Fruit fly (Drosophila melanogaster) whole organism, prepupa: ENCODE measurements around the gene CG11899.
A peak's percentile ranks its signal among the peaks of the same experiment; 100 is the strongest.

Experiments
- Blimp-1 ChIP-seq: fragments of 200-800 bp; sonication (Bioruptor generic); optimal IDR thresholded peaks from 3 replicates; lab custom pipeline; 2017; ENCODE audit warnings: missing biosample characterization, missing genetic modification characterization, mild to moderate bottlenecking, moderate library complexity, missing genetic modification reagents
- CG10631 ChIP-seq: fragments of 200-800 bp; sonication (Bioruptor generic); optimal IDR thresholded peaks from 2 replicates; lab custom pipeline; 2016; ENCODE audit warnings: missing biosample characterization, missing genetic modification characterization
- CG11294 ChIP-seq: fragments of 200-800 bp; sonication (Bioruptor generic); IDR thresholded peaks from 2 replicates; pipeline ENCODE4 v1.3.6; 2022; ENCODE audit warnings: missing biosample characterization, missing genetic modification characterization
- CG11762 ChIP-seq: fragments of 200-800 bp; sonication (Bioruptor generic); optimal IDR thresholded peaks from 3 replicates; lab custom pipeline; 2016; ENCODE audit warnings: missing biosample characterization, missing genetic modification characterization; ENCODE audit not compliant: insufficient read depth
- CG15336 ChIP-seq: fragments of 200-800 bp; sonication (Bioruptor generic); IDR thresholded peaks from 2 replicates; pipeline ENCODE4 v1.3.6; 2022; ENCODE audit warnings: missing biosample characterization, missing genetic modification characterization
- CG1621 ChIP-seq: fragments of 200-800 bp; sonication (Bioruptor generic); optimal IDR thresholded peaks from 3 replicates; lab custom pipeline; 2018; ENCODE audit warnings: missing biosample characterization, mild to moderate bottlenecking, missing genetic modification characterization
- CG16779 ChIP-seq: fragments of 200-800 bp; sonication (Bioruptor generic); optimal IDR thresholded peaks from 3 replicates; lab custom pipeline; 2017; ENCODE audit warnings: missing biosample characterization, mild to moderate bottlenecking, missing genetic modification characterization
- CG3032 ChIP-seq: fragments of 200-800 bp; optimal IDR thresholded peaks from 2 replicates; lab custom pipeline; 2019; ENCODE audit warnings: missing biosample characterization, mild to moderate bottlenecking, missing genetic modification characterization, moderate library complexity
- CG31627 ChIP-seq: fragments of 200-800 bp; sonication (Bioruptor generic); optimal IDR thresholded peaks from 3 replicates; lab custom pipeline; 2016; ENCODE audit warnings: missing biosample characterization, missing genetic modification characterization
- CG32006 ChIP-seq: fragments of 200-800 bp; sonication (Bioruptor generic); optimal IDR thresholded peaks from 3 replicates; lab custom pipeline; 2017; ENCODE audit warnings: missing biosample characterization, mild to moderate bottlenecking, missing genetic modification characterization
- CG3919 ChIP-seq: fragments of 200-800 bp; sonication (Bioruptor generic); optimal IDR thresholded peaks from 3 replicates; lab custom pipeline; 2016; ENCODE audit warnings: missing biosample characterization, missing genetic modification characterization
- CG4318 ChIP-seq: fragments of 200-800 bp; sonication (Bioruptor generic); optimal IDR thresholded peaks from 3 replicates; lab custom pipeline; 2017; ENCODE audit warnings: missing biosample characterization, mild to moderate bottlenecking, missing genetic modification characterization
- CG6163 ChIP-seq: fragments of 200-800 bp; sonication (Bioruptor generic); IDR thresholded peaks from 3 replicates; pipeline ENCODE4 v1.3.6; 2022; ENCODE audit warnings: missing biosample characterization, missing genetic modification characterization
- CG6276 ChIP-seq: fragments of 200-800 bp; sonication (Bioruptor generic); optimal IDR thresholded peaks from 2 replicates; lab custom pipeline; 2017; ENCODE audit warnings: missing biosample characterization, mild to moderate bottlenecking, missing genetic modification characterization
- CG6792 ChIP-seq: fragments of 200-800 bp; sonication (Bioruptor generic); optimal IDR thresholded peaks from 3 replicates; lab custom pipeline; 2016; ENCODE audit warnings: missing biosample characterization, missing genetic modification characterization
- CG6854 ChIP-seq: fragments of 200-800 bp; sonication (Bioruptor generic); optimal IDR thresholded peaks from 2 replicates; lab custom pipeline; 2017; ENCODE audit warnings: missing biosample characterization, mild to moderate bottlenecking, missing genetic modification characterization
- CG7368 ChIP-seq: fragments of 200-800 bp; sonication (Bioruptor generic); optimal IDR thresholded peaks from 3 replicates; lab custom pipeline; 2016; ENCODE audit warnings: missing biosample characterization, missing genetic modification characterization
- CG8119 ChIP-seq: fragments of 200-800 bp; sonication (Bioruptor generic); IDR thresholded peaks from 3 replicates; pipeline ENCODE4 v1.3.6; 2022; ENCODE audit warnings: missing biosample characterization, missing genetic modification characterization
- CG9139 ChIP-seq: fragments of 200-800 bp; sonication (Bioruptor generic); optimal IDR thresholded peaks from 3 replicates; lab custom pipeline; 2017; ENCODE audit warnings: missing biosample characterization, mild to moderate bottlenecking, missing genetic modification characterization
- Eip75B ChIP-seq: fragments of 200-800 bp; sonication (Bioruptor generic); optimal IDR thresholded peaks from 3 replicates; lab custom pipeline; 2016; ENCODE audit warnings: missing biosample characterization, missing genetic modification characterization
- Eip78C ChIP-seq: fragments of 200-800 bp; sonication (Bioruptor generic); peaks from one replicate; lab custom pipeline; 2016; ENCODE audit warnings: missing biosample characterization, missing genetic modification characterization
- Eip93F ChIP-seq: fragments of 200-800 bp; sonication (Bioruptor generic); optimal IDR thresholded peaks from 2 replicates; lab custom pipeline; 2016; ENCODE audit warnings: missing biosample characterization, mild to moderate bottlenecking, missing genetic modification characterization
- Ets21C ChIP-seq: fragments of 200-800 bp; sonication (Bioruptor generic); optimal IDR thresholded peaks from 3 replicates; lab custom pipeline; 2016; ENCODE audit warnings: missing biosample characterization, missing genetic modification characterization
- Ets96B ChIP-seq: fragments of 200-800 bp; optimal IDR thresholded peaks from 2 replicates; lab custom pipeline; 2019; ENCODE audit warnings: missing biosample characterization, mild to moderate bottlenecking, missing genetic modification characterization, moderate library complexity
- Gug ChIP-seq: fragments of 200-800 bp; sonication (Bioruptor generic); IDR thresholded peaks from 2 replicates; pipeline ENCODE4 v1.3.6; 2022; ENCODE audit warnings: missing biosample characterization, missing genetic modification characterization
- Lpt ChIP-seq: fragments of 200-800 bp; sonication (Bioruptor generic); optimal IDR thresholded peaks from 3 replicates; lab custom pipeline; 2016; ENCODE audit warnings: missing biosample characterization, missing genetic modification characterization
- Met ChIP-seq: fragments of 200-800 bp; sonication (Bioruptor generic); optimal IDR thresholded peaks from 3 replicates; lab custom pipeline; 2016; ENCODE audit warnings: missing biosample characterization, missing genetic modification characterization
- OdsH ChIP-seq: fragments of 200-800 bp; sonication (Bioruptor generic); optimal IDR thresholded peaks from 3 replicates; lab custom pipeline; 2016; ENCODE audit warnings: missing biosample characterization, missing genetic modification characterization
- Smox ChIP-seq: fragments of 200-800 bp; sonication (Bioruptor generic); optimal IDR thresholded peaks from 3 replicates; lab custom pipeline; 2016; ENCODE audit warnings: missing biosample characterization, missing genetic modification characterization
- Sox102F ChIP-seq: fragments of 200-800 bp; sonication (Bioruptor generic); optimal IDR thresholded peaks from 2 replicates; lab custom pipeline; 2016; ENCODE audit warnings: missing biosample characterization, mild to moderate bottlenecking, missing genetic modification characterization
- Sox14 ChIP-seq: fragments of 200-800 bp; sonication (Bioruptor generic); optimal IDR thresholded peaks from 3 replicates; lab custom pipeline; 2016; ENCODE audit warnings: missing biosample characterization, missing genetic modification characterization
- achi ChIP-seq: fragments of 200-800 bp; sonication (Bioruptor generic); optimal IDR thresholded peaks from 3 replicates; lab custom pipeline; 2016; ENCODE audit warnings: missing biosample characterization, missing genetic modification characterization
- cyc ChIP-seq: fragments of 200-800 bp; sonication (Bioruptor generic); optimal IDR thresholded peaks from 3 replicates; lab custom pipeline; 2016; ENCODE audit warnings: missing biosample characterization, missing genetic modification characterization
- dac ChIP-seq: fragments of 200-800 bp; sonication (Bioruptor generic); optimal IDR thresholded peaks from 2 replicates; lab custom pipeline; 2017; ENCODE audit warnings: missing biosample characterization, mild to moderate bottlenecking, missing genetic modification characterization
- dsx ChIP-seq: fragments of 200-800 bp; optimal IDR thresholded peaks from 3 replicates; lab custom pipeline; 2019; ENCODE audit warnings: missing biosample characterization, mild to moderate bottlenecking, missing genetic modification characterization, moderate library complexity; ENCODE audit not compliant: poor library complexity, severe bottlenecking
- eg ChIP-seq: fragments of 200-800 bp; sonication (Bioruptor generic); IDR thresholded peaks from 3 replicates; pipeline ENCODE4 v1.3.6; 2022; ENCODE audit warnings: missing biosample characterization, missing genetic modification characterization
- esn ChIP-seq: fragments of 200-800 bp; sonication (Bioruptor generic); optimal IDR thresholded peaks from 2 replicates; lab custom pipeline; 2016; ENCODE audit warnings: missing biosample characterization, mild to moderate bottlenecking, missing genetic modification characterization, moderate library complexity
- fd59A ChIP-seq: fragments of 200-800 bp; sonication (Bioruptor generic); optimal IDR thresholded peaks from 2 replicates; lab custom pipeline; 2017; ENCODE audit warnings: missing biosample characterization, mild to moderate bottlenecking, missing genetic modification characterization, missing genetic modification reagents
- fd85E ChIP-seq: fragments of 200-800 bp; sonication (Bioruptor generic); optimal IDR thresholded peaks from 3 replicates; lab custom pipeline; 2016; ENCODE audit warnings: missing biosample characterization, missing genetic modification characterization
- fkh ChIP-seq: fragments of 200-800 bp; sonication (Bioruptor generic); optimal IDR thresholded peaks from 3 replicates; lab custom pipeline; 2017; ENCODE audit warnings: missing biosample characterization, mild to moderate bottlenecking, missing genetic modification characterization, moderate library complexity
- pdm3 ChIP-seq: fragments of 200-800 bp; sonication (Bioruptor generic); optimal IDR thresholded peaks from 3 replicates; lab custom pipeline; 2016; ENCODE audit warnings: missing biosample characterization, missing genetic modification characterization
- salr ChIP-seq, 2 experiments: fragments of 200-800 bp; sonication (Bioruptor generic); optimal IDR thresholded peaks; 3 replicates each; lab custom pipeline; 2016 to 2018; ENCODE audit warnings: missing biosample characterization in 2 of 2, missing genetic modification characterization in 2 of 2, mild to moderate bottlenecking in 1 of 2
- spab ChIP-seq: fragments of 200-800 bp; sonication (Bioruptor generic); optimal IDR thresholded peaks from 2 replicates; lab custom pipeline; 2017; ENCODE audit warnings: missing biosample characterization, mild to moderate bottlenecking, missing genetic modification characterization, missing genetic modification reagents
- ss ChIP-seq, 2 experiments: fragments of 200-800 bp; sonication (Bioruptor generic); optimal IDR thresholded peaks; 2 replicates in 1 of 2; 3 replicates in 1 of 2; lab custom pipeline; 2017 to 2018; ENCODE audit warnings: mild to moderate bottlenecking in 2 of 2, missing biosample characterization in 2 of 2, missing genetic modification characterization in 2 of 2, moderate library complexity in 1 of 2
- svp ChIP-seq: fragments of 200-800 bp; sonication (Bioruptor generic); peaks from one replicate; lab custom pipeline; 2016; ENCODE audit warnings: missing biosample characterization, missing genetic modification characterization
- topi ChIP-seq: fragments of 200-800 bp; sonication (Bioruptor generic); optimal IDR thresholded peaks from 3 replicates; lab custom pipeline; 2016; ENCODE audit warnings: missing biosample characterization, missing genetic modification characterization
- vri ChIP-seq: fragments of 200-800 bp; sonication (Bioruptor generic); optimal IDR thresholded peaks from 3 replicates; lab custom pipeline; 2016; ENCODE audit warnings: missing biosample characterization, mild to moderate bottlenecking, missing genetic modification characterization

CG11899 gene

dm6 chr3R:29212534-29212933 is 12.3 kb downstream of the CG11899 start:
- TF ChIP-seq fd59A (GFP tag; lab: Kevin White, UChicago) = no peak
- no peak for TF ChIP-seq Gug
- no peak for TF ChIP-seq fd85E (GFP tag; lab: Kevin White, UChicago)
- TF ChIP-seq CG3919 = no peak
- TF ChIP-seq Eip75B (GFP tag; lab: Kevin White, UChicago) = no peak
- TF ChIP-seq CG9139 (GFP tag; lab: Kevin White, UChicago) = no peak
- no peak for TF ChIP-seq vri
- TF ChIP-seq Eip78C (GFP tag; lab: Kevin White, UChicago) = no peak
- no peak for TF ChIP-seq pdm3 (GFP tag; lab: Kevin White, UChicago)
- TF ChIP-seq Ets96B (tag; lab: Kevin White, UChicago) = no peak

- no peak for TF ChIP-seq dac (GFP tag; lab: Kevin White, UChicago)
- no peak for TF ChIP-seq ss (GFP tag; optimal IDR thresholded peaks at IDR 0.05; lab: Kevin White, UChicago)
- no peak for TF ChIP-seq esn (GFP tag; lab: Kevin White, UChicago)
- TF ChIP-seq CG11762 (GFP tag; lab: Kevin White, UChicago) = no peak
- TF ChIP-seq Blimp-1 = no peak
- TF ChIP-seq CG3919 = no peak
These were observed 13.2 kb downstream of the CG11899 start for dm6 chr3R:29213416-29213815.

- peak; percentile 100 for TF ChIP-seq CG6276 (GFP tag; lab: Kevin White, UChicago)
- TF ChIP-seq fkh (GFP tag; lab: Kevin White, UChicago) = peak; percentile 97
- peak; percentile 100 for TF ChIP-seq OdsH (GFP tag; lab: Kevin White, UChicago)
- peak; percentile 99 for TF ChIP-seq CG9139 (GFP tag; lab: Kevin White, UChicago)
- peak; percentile 99 for TF ChIP-seq achi (GFP tag; lab: Kevin White, UChicago)
- TF ChIP-seq CG31627 (GFP tag; lab: Kevin White, UChicago) = peak; percentile 100
- TF ChIP-seq Eip93F = peak; percentile 99
- TF ChIP-seq eg = peak; percentile 100
- peak; percentile 100 for TF ChIP-seq CG6854 (GFP tag; lab: Kevin White, UChicago)
- TF ChIP-seq CG32006 (GFP tag; lab: Kevin White, UChicago) = peak; percentile 100
- TF ChIP-seq cyc (GFP tag; lab: Kevin White, UChicago) = peak; percentile 100
- peak; percentile 99 to 100 for TF ChIP-seq salr (GFP tag; optimal IDR thresholded peaks at IDR 0.05; lab: Kevin White, UChicago)
- TF ChIP-seq CG10631 (GFP tag; lab: Kevin White, UChicago) = peak; percentile 100
- TF ChIP-seq dsx = peak; percentile 99
- TF ChIP-seq CG7368 = peak; percentile 100
- peak; percentile 100 for TF ChIP-seq svp (GFP tag; lab: Kevin White, UChicago)
- TF ChIP-seq Sox102F = peak; percentile 100
- peak; percentile 100 for TF ChIP-seq ss (GFP tag; optimal IDR thresholded peaks at IDR 0.05; lab: Kevin White, UChicago)
- TF ChIP-seq vri = peak; percentile 100
- TF ChIP-seq CG3032 = peak; percentile 100
- TF ChIP-seq Eip75B (GFP tag; lab: Kevin White, UChicago) = peak; percentile 100
- peak; percentile 100 for TF ChIP-seq topi (GFP tag; lab: Kevin White, UChicago)
- TF ChIP-seq CG11762 (GFP tag; lab: Kevin White, UChicago) = peak; percentile 99
- TF ChIP-seq Ets21C (GFP tag; lab: Kevin White, UChicago) = peak; percentile 99
- TF ChIP-seq CG6163 (GFP tag; lab: Robert Waterston, UW) = peak; percentile 100
- TF ChIP-seq fd59A (GFP tag; lab: Kevin White, UChicago) = peak; percentile 100
- peak; percentile 100 for TF ChIP-seq spab
- TF ChIP-seq fd85E (GFP tag; lab: Kevin White, UChicago) = peak; percentile 98
- TF ChIP-seq CG8119 (GFP tag; lab: Robert Waterston, UW) = peak; percentile 100
- peak; percentile 99 for TF ChIP-seq CG16779 (tag; lab: Kevin White, UChicago)
- TF ChIP-seq CG4318 = peak; percentile 99
- peak; percentile 100 for TF ChIP-seq CG1621 (tag; lab: Kevin White, UChicago)
- peak; percentile 100 for TF ChIP-seq Lpt (GFP tag; lab: Kevin White, UChicago)
- TF ChIP-seq Sox14 (GFP tag; lab: Kevin White, UChicago) = peak; percentile 100
- TF ChIP-seq Met (GFP tag; lab: Kevin White, UChicago) = peak; percentile 100
- peak; percentile 100 for TF ChIP-seq Eip78C (GFP tag; lab: Kevin White, UChicago)
- TF ChIP-seq Smox (GFP tag; lab: Kevin White, UChicago) = peak; percentile 100
- TF ChIP-seq CG11294 (GFP tag; lab: Robert Waterston, UW) = peak; percentile 99
- TF ChIP-seq CG6792 (GFP tag; lab: Kevin White, UChicago) = peak; percentile 100
- peak; percentile 100 for TF ChIP-seq CG15336 (GFP tag; lab: Robert Waterston, UW)
These were observed 14.0 kb downstream of the CG11899 start for dm6 chr3R:29214262-29214661.
